Fruit fly (Drosophila melanogaster): ENCODE data around the gene AOX4.
A peak's percentile ranks its signal among the peaks of the same experiment; 100 is the strongest.

AOX4 gene

DNA sequence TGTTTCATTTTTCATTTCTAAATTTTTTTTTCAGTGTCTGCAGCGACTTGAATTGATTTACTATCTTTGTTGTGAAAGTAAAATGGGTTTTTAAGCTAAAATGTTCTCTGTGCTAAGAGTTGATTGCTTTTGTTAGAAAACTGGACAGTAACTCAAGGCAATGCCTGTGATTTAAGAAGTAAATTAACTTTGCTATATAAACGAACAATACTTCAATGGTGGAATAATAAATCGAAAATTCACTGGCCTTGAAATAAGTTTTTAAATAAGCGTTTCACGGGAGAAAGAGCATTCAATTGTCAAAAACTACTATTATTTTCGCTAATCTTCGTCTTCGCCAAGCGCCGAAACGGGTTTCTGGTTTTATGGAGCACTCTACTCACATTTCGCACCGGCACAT is 11.7 kb downstream of the AOX4 start (continued):
- TF ChIP-seq eg (GFP tag; IDR thresholded peaks at IDR 0.05), result peak; percentile 68
- no peak for TF ChIP-seq CG3919 (GFP tag; optimal IDR thresholded peaks at IDR 0.05)
- no peak for TF ChIP-seq CG6808 (GFP tag; optimal IDR thresholded peaks at IDR 0.05)
- TF ChIP-seq dac (GFP tag; optimal IDR thresholded peaks at IDR 0.05), result peak; percentile 6
- peak; percentile 0 for TF ChIP-seq Sox15 (GFP tag; optimal IDR thresholded peaks at IDR 0.05)
- TF ChIP-seq CG8319 (GFP tag; optimal IDR thresholded peaks at IDR 0.05), result no peak
- TF ChIP-seq Sox102F (GFP tag; optimal IDR thresholded peaks at IDR 0.05), result peak; percentile 23
- peak; percentile 27 for TF ChIP-seq Lpt (GFP tag; optimal IDR thresholded peaks at IDR 0.05)

DNA sequence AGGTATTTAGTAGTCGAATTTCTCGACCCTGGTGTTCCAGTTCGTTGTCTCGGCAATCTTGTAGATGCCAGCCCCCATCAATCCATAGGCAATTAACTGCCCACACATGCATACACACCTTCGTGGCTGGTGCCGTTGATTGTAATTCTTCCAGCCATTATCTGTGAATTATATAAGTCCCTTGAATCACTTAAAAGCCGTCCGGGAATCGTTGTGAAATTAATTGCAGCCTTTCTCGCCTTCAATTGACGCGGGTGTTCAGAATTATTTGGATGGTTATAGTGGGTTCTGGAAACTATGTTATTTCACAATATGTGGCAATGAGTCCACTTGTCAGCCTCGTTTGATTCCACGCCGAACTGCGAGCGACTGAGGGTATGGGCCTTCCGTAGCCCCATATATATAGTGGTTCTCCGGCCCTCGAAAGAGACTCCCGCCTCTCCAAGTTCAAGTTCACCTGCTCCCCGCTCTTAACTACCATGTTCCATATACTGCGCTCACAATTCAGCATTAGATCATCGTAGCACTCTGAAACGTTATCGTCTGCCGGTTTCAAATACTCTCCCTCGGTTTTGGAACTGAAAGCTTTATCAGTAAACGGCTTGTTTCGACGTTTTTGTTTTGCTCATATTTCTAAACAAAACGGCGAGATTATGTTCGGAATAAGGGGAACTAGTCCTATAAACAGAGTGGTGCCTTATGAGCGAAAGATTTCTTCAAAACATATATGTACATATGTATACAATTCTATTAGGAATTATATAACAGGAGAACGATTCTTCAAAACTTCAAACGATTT is 15.5 kb downstream of the AOX4 start, which contains the start of gene AOX1:
AOX1 (minus strand) TSS at position 375 of the 799 bp plus-strand sequence.
- TF ChIP-seq CG6854 (GFP tag; optimal IDR thresholded peaks at IDR 0.05), result no peak
- no peak for TF ChIP-seq CG8632 (GFP tag; optimal IDR thresholded peaks at IDR 0.05)
- no peak for TF ChIP-seq pdm3 (GFP tag; optimal IDR thresholded peaks at IDR 0.05)
- TF ChIP-seq Gug (GFP tag; IDR thresholded peaks at IDR 0.05), result no peak
- no peak for TF ChIP-seq topi (GFP tag; optimal IDR thresholded peaks at IDR 0.05)
- peak; percentile 57 for TF ChIP-seq vri (GFP tag; optimal IDR thresholded peaks at IDR 0.05)

- no peak for TF ChIP-seq spab (GFP tag; optimal IDR thresholded peaks at IDR 0.05)
- TF ChIP-seq CG6163 (GFP tag; IDR thresholded peaks at IDR 0.05), result no peak
- no peak for TF ChIP-seq Eip93F (GFP tag; optimal IDR thresholded peaks at IDR 0.05)
- no peak for TF ChIP-seq dac (GFP tag; optimal IDR thresholded peaks at IDR 0.05)
- no peak for TF ChIP-seq CG31627 (GFP tag; optimal IDR thresholded peaks at IDR 0.05)
- TF ChIP-seq svp (GFP tag), result no peak
- TF ChIP-seq Hr39 (GFP tag; optimal IDR thresholded peaks at IDR 0.05), result no peak
- no peak for TF ChIP-seq eg (GFP tag; IDR thresholded peaks at IDR 0.05)
- TF ChIP-seq CG34406 (GFP tag; optimal IDR thresholded peaks at IDR 0.05), result no peak
- no peak for TF ChIP-seq cyc (GFP tag; optimal IDR thresholded peaks at IDR 0.05)
- TF ChIP-seq CG4318 (GFP tag; optimal IDR thresholded peaks at IDR 0.05), result no peak
- no peak for TF ChIP-seq salr (GFP tag; optimal IDR thresholded peaks at IDR 0.05)
- no peak for TF ChIP-seq CG8632 (GFP tag; optimal IDR thresholded peaks at IDR 0.05)
- TF ChIP-seq acj6 (GFP tag; optimal IDR thresholded peaks at IDR 0.05), result no peak
Measured at dm6 chr3R:15531373-15531772, 21.3 kb downstream of the AOX4 start, which contains the start of gene CG31296. Gene CG31296, minus strand, starts transcription at chr3R:15531473.

dm6 chr3R:15517113-15517512 is 35.5 kb downstream of the AOX4 start:
- no peak for TF ChIP-seq Hr39 (GFP tag; optimal IDR thresholded peaks at IDR 0.05)

DNA sequence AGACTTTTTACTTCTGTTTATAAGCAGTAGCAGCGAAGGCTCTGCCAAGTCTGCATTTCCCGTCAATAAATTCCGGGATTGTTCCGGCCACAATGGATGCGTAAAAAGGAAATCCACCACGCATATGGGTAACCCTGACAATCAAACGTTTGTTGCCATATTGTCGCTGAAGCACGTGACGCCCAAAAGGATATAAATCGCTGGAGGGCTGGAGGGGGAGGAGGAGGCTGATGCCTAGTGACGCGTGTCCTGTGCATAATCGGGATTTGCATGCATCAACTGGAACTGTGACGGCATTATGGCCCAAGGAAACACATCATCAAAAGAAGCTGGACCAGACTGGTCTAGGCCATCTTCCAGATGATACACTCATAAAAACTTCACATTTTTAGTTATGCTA is 39.4 kb downstream of the AOX4 start:
- TF ChIP-seq Ets21C (GFP tag; optimal IDR thresholded peaks at IDR 0.05) (no peak), Eip93F (GFP tag; optimal IDR thresholded peaks at IDR 0.05) (no peak), fd59A (GFP tag; optimal IDR thresholded peaks at IDR 0.05) (no peak), Blimp-1 (GFP tag; optimal IDR thresholded peaks at IDR 0.05) (no peak), CG31627 (GFP tag; optimal IDR thresholded peaks at IDR 0.05) (no peak), Sox14 (GFP tag; optimal IDR thresholded peaks at IDR 0.05) (no peak), achi (GFP tag; optimal IDR thresholded peaks at IDR 0.05) (no peak), CG6163 (GFP tag; IDR thresholded peaks at IDR 0.05) (no peak), CG10669 (GFP tag; optimal IDR thresholded peaks at IDR 0.05) (no peak), Sox102F (GFP tag; optimal IDR thresholded peaks at IDR 0.05) (no peak), CG3919 (GFP tag; optimal IDR thresholded peaks at IDR 0.05) (no peak), pdm3 (GFP tag; optimal IDR thresholded peaks at IDR 0.05) (no peak), CG11762 (GFP tag; optimal IDR thresholded peaks at IDR 0.05; ENCODE audit: insufficient read depth) (no peak), CG6276 (GFP tag; optimal IDR thresholded peaks at IDR 0.05) (no peak), svp (GFP tag) (no peak)

All from whole organism, prepupa.